Worm (Caenorhabditis elegans): ENCODE results near the gene srh-8.

DNA sequence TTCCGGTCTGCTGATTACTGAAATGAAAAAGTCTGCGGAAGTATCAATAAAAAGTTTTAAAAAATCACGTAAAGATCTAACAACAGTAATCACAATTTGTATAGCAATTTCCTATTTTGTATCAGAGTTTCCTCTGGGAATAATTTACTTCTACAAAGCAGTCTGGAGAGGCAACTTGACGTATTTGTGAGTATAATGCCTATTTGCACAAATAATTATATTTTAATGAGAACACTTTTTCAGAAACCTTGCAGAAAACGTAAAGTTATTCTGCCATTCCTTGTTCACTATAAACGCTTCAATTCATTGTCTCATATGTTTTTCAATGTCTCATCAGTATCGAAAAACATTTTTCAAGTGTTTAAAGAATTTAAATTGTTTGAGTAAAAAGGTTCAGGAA is 13.3 kb downstream of the srh-8 start:
- no peak for TF ChIP-seq cebp-1 (GFP tag; IDR thresholded peaks at IDR 0.05)
- TF ChIP-seq cebp-1 (tag; optimal IDR thresholded peaks at IDR 0.05), result no peak
- no peak for TF ChIP-seq ama-1 (optimal IDR thresholded peaks at IDR 0.05)
- TF ChIP-seq ama-1 (GFP tag; optimal IDR thresholded peaks at IDR 0.05), result no peak
- TF ChIP-seq lsl-1 (GFP tag; optimal IDR thresholded peaks at IDR 0.05), result no peak
